Worm (Caenorhabditis elegans) whole organism, L1 larva: ENCODE measurements around the gene egl-38.
A peak's percentile ranks its signal among the peaks of the same experiment; 100 is the strongest.

ENCODE experiments used
- alr-1 ChIP-seq: fragments of 200-800 bp; sonication (Bioruptor generic); optimal IDR thresholded peaks from 2 replicates; lab custom pipeline; 2018; ENCODE audit warnings: borderline replicate concordance, mild to moderate bottlenecking, missing genetic modification characterization, missing compliant biosample characterization
- ama-1 ChIP-seq: fragments of 150-350 bp; optimal IDR thresholded peaks from 2 replicates; lab custom pipeline; 2014
- ceh-8 ChIP-seq: fragments of 200-800 bp; sonication (Bioruptor generic); optimal IDR thresholded peaks from 2 replicates; lab custom pipeline; 2018; ENCODE audit warnings: mild to moderate bottlenecking, missing genetic modification characterization, moderate library complexity, missing compliant biosample characterization
- ceh-82 ChIP-seq, 3 experiments: fragments of 150-350 bp in 1 of 3; sonication (generic microtip) in 2 of 3; optimal IDR thresholded peaks; 2 replicates each; lab custom pipeline; 2014 to 2017; ENCODE audit warnings: missing biosample characterization in 3 of 3, missing genetic modification characterization in 3 of 3
- efl-1 ChIP-seq, 4 experiments: fragments of 150-350 bp; optimal IDR thresholded peaks in 3 of 4; peaks in 1 of 4; 1 replicate in 1 of 4; 2 replicates in 3 of 4; lab custom pipeline; 2014; ENCODE audit warnings: missing biosample characterization in 2 of 4, missing genetic modification characterization in 2 of 4, missing genetic modification reagents in 2 of 4
- egl-13 ChIP-seq: sonication (generic microtip); optimal IDR thresholded peaks from 2 replicates; lab custom pipeline; 2016; ENCODE audit warnings: missing genotype, missing genetic modification reagents, missing genetic modification characterization, missing compliant biosample characterization
- egl-27 ChIP-seq, 2 experiments: fragments of 150-350 bp in 1 of 2; sonication (generic microtip); optimal IDR thresholded peaks; 3 replicates each; lab custom pipeline; 2017 to 2018; ENCODE audit warnings: missing biosample characterization in 2 of 2, missing genetic modification characterization in 2 of 2, missing genetic modification reagents in 2 of 2
- elt-2 ChIP-seq: sonication (generic microtip); optimal IDR thresholded peaks from 2 replicates; lab custom pipeline; 2016; ENCODE audit warnings: missing genetic modification characterization, mild to moderate bottlenecking, inconsistent platforms, missing compliant biosample characterization, missing genetic modification reagents
- fkh-10 ChIP-seq: sonication (generic microtip); optimal IDR thresholded peaks from 2 replicates; lab custom pipeline; 2017; ENCODE audit warnings: missing biosample characterization, missing genetic modification reagents, missing genetic modification characterization
- fkh-4 ChIP-seq: sonication (generic microtip); optimal IDR thresholded peaks from 2 replicates; lab custom pipeline; 2016; ENCODE audit warnings: missing compliant biosample characterization, missing genetic modification characterization, borderline replicate concordance
- fkh-8 ChIP-seq: sonication (generic microtip); optimal IDR thresholded peaks from 2 replicates; lab custom pipeline; 2016; ENCODE audit warnings: mild to moderate bottlenecking, missing genetic modification characterization, missing compliant biosample characterization
- hlh-17 ChIP-seq: fragments of 200-800 bp; sonication (Bioruptor generic); optimal IDR thresholded peaks from 2 replicates; lab custom pipeline; 2018; ENCODE audit warnings: missing genetic modification characterization, mild to moderate bottlenecking, missing compliant biosample characterization, moderate library complexity, borderline replicate concordance
- hlh-4 ChIP-seq: sonication (generic microtip); optimal IDR thresholded peaks from 2 replicates; lab custom pipeline; 2016; ENCODE audit warnings: mild to moderate bottlenecking, missing genetic modification characterization, missing compliant biosample characterization
- isw-1 ChIP-seq: fragments of 200-800 bp; sonication (Bioruptor generic); IDR thresholded peaks from 2 replicates; pipeline ENCODE4 v1.3.6; 2022; ENCODE audit warnings: missing genetic modification characterization, missing compliant biosample characterization
- jun-1 ChIP-seq: fragments of 150-350 bp; optimal IDR thresholded peaks from 2 replicates; lab custom pipeline; 2014; ENCODE audit warnings: missing biosample characterization, missing genetic modification reagents, missing genetic modification characterization
- lin-13 ChIP-seq: fragments of 150-350 bp; optimal IDR thresholded peaks from 2 replicates; lab custom pipeline; 2014; ENCODE audit warnings: missing biosample characterization, missing genetic modification reagents, missing genetic modification characterization
- lin-14 ChIP-seq: fragments of 200-800 bp; sonication (Bioruptor generic); optimal IDR thresholded peaks from 2 replicates; lab custom pipeline; 2018; ENCODE audit warnings: mild to moderate bottlenecking, missing genetic modification characterization, moderate library complexity, missing compliant biosample characterization
- lin-35 ChIP-seq, 2 experiments: fragments of 150-350 bp; optimal IDR thresholded peaks; 2 replicates each; lab custom pipeline; 2014; ENCODE audit warnings: missing biosample characterization in 2 of 2, missing genetic modification characterization in 2 of 2, missing genetic modification reagents in 2 of 2
- lin-39 ChIP-seq: fragments of 150-350 bp; optimal IDR thresholded peaks from 2 replicates; lab custom pipeline; 2014; ENCODE audit warnings: missing biosample characterization, missing genetic modification reagents, missing genetic modification characterization
- lir-3 ChIP-seq: sonication (generic microtip); optimal IDR thresholded peaks from 2 replicates; lab custom pipeline; 2016; ENCODE audit warnings: mild to moderate bottlenecking, missing genetic modification characterization, moderate library complexity, missing compliant biosample characterization; ENCODE audit not compliant: poor library complexity
- lsy-2 ChIP-seq, 2 experiments: fragments of 150-350 bp; optimal IDR thresholded peaks; 2 replicates each; lab custom pipeline; 2014; ENCODE audit warnings: missing biosample characterization in 2 of 2, missing genetic modification characterization in 2 of 2
- mab-9 ChIP-seq: fragments of 200-800 bp; sonication (Bioruptor generic); IDR thresholded peaks from 2 replicates; pipeline ENCODE4 v1.3.6; 2022; ENCODE audit warnings: missing genetic modification reagents, missing genetic modification characterization, missing compliant biosample characterization
- mdl-1 ChIP-seq, 2 experiments: fragments of 150-350 bp; optimal IDR thresholded peaks; 2 replicates each; lab custom pipeline; 2014 to 2017; ENCODE audit warnings: missing biosample characterization in 2 of 2, missing genetic modification characterization in 2 of 2, inconsistent platforms in 1 of 2
- mef-2 ChIP-seq: fragments of 150-350 bp; optimal IDR thresholded peaks from 2 replicates; lab custom pipeline; 2014; ENCODE audit warnings: missing biosample characterization, missing genetic modification characterization
- nhr-12 ChIP-seq: sonication (generic microtip); optimal IDR thresholded peaks from 2 replicates; lab custom pipeline; 2017; ENCODE audit warnings: missing biosample characterization, missing genetic modification characterization
- nhr-19 ChIP-seq: fragments of 200-800 bp; sonication (Bioruptor generic); conservative IDR thresholded peaks from 2 replicates; pipeline ENCODE4 v1.3.6; 2022; ENCODE audit warnings: missing genetic modification characterization, missing compliant biosample characterization
- nhr-237 ChIP-seq: fragments of 150-350 bp; optimal IDR thresholded peaks from 2 replicates; lab custom pipeline; 2014; ENCODE audit warnings: missing biosample characterization, missing genetic modification characterization
- nhr-28 ChIP-seq: fragments of 150-350 bp; optimal IDR thresholded peaks from 2 replicates; lab custom pipeline; 2014; ENCODE audit warnings: missing biosample characterization, missing genetic modification characterization
- nhr-47 ChIP-seq: sonication (generic microtip); optimal IDR thresholded peaks from 2 replicates; lab custom pipeline; 2016; ENCODE audit warnings: mild to moderate bottlenecking, missing genetic modification characterization, moderate library complexity, missing compliant biosample characterization
- nhr-71 ChIP-seq: sonication (generic microtip); optimal IDR thresholded peaks from 2 replicates; lab custom pipeline; 2016; ENCODE audit warnings: mild to moderate bottlenecking, missing genetic modification characterization, moderate library complexity, missing compliant biosample characterization
- nhr-76 ChIP-seq: sonication (generic microtip); optimal IDR thresholded peaks from 2 replicates; lab custom pipeline; 2017; ENCODE audit warnings: missing biosample characterization, missing genetic modification characterization
- nhr-84 ChIP-seq: sonication (generic microtip); optimal IDR thresholded peaks from 2 replicates; lab custom pipeline; 2017; ENCODE audit warnings: missing biosample characterization, missing genetic modification characterization
- nhr-90 ChIP-seq: sonication (generic microtip); optimal IDR thresholded peaks from 2 replicates; lab custom pipeline; 2016; ENCODE audit warnings: mild to moderate bottlenecking, missing genetic modification characterization, missing compliant biosample characterization; ENCODE audit not compliant: poor library complexity
- pag-3 ChIP-seq: sonication (generic microtip); optimal IDR thresholded peaks from 2 replicates; lab custom pipeline; 2017; ENCODE audit warnings: missing genetic modification characterization, mild to moderate bottlenecking, missing compliant biosample characterization, antibody characterized with exemption, borderline replicate concordance; ENCODE audit not compliant: insufficient read depth
- pqm-1 ChIP-seq: sonication (generic microtip); optimal IDR thresholded peaks from 3 replicates; lab custom pipeline; 2017; ENCODE audit warnings: missing biosample characterization, missing genetic modification characterization
- skn-1 ChIP-seq: fragments of 150-350 bp; optimal IDR thresholded peaks from 2 replicates; lab custom pipeline; 2014; ENCODE audit warnings: missing biosample characterization, missing genetic modification characterization
- snpc-4 ChIP-seq: fragments of 150-350 bp; optimal IDR thresholded peaks from 2 replicates; lab custom pipeline; 2014; ENCODE audit warnings: missing biosample characterization, missing genetic modification characterization
- sox-4 ChIP-seq: sonication (generic microtip); optimal IDR thresholded peaks from 2 replicates; lab custom pipeline; 2016; ENCODE audit warnings: missing genetic modification characterization, missing compliant biosample characterization
- sptf-1 ChIP-seq: fragments of 150-350 bp; optimal IDR thresholded peaks from 2 replicates; lab custom pipeline; 2014; ENCODE audit warnings: missing biosample characterization, missing genetic modification characterization
- unc-86 ChIP-seq: sonication (generic microtip); optimal IDR thresholded peaks from 2 replicates; lab custom pipeline; 2016; ENCODE audit warnings: missing genetic modification characterization, missing compliant biosample characterization
- unc-98 ChIP-seq: fragments of 200-800 bp; sonication (Bioruptor generic); IDR thresholded peaks from 2 replicates; pipeline ENCODE4 v1.3.6; 2022; ENCODE audit warnings: missing genetic modification characterization, missing compliant biosample characterization

egl-38 gene

ce11 chrIV:10140143-10140542 lies 29.8 kb upstream of the egl-38 start, which contains the start of gene gst-3:
Gene gst-3 (minus strand): TSS chrIV:10140243.
- TF ChIP-seq elt-2 (tag; lab: Kevin White, UChicago): no peak
- TF ChIP-seq fkh-8: no peak
- TF ChIP-seq nhr-12 (tag; lab: Kevin White, UChicago): no peak
- no peak for TF ChIP-seq ama-1
- TF ChIP-seq unc-98: no peak
- TF ChIP-seq mab-9 (GFP tag; lab: Robert Waterston, UW): no peak
- TF ChIP-seq isw-1 (GFP tag; lab: Robert Waterston, UW): no peak
- TF ChIP-seq snpc-4 (tag; lab: Kevin White, UChicago): no peak
- TF ChIP-seq, all 84 proteins: peak for 0

ce11 chrIV:10137804-10138203 lies 27.5 kb upstream of the egl-38 start, which contains the start of gene K08F4.12:
Gene K08F4.12 (plus strand): TSS chrIV:10138104.
- TF ChIP-seq nhr-47 (tag; lab: Kevin White, UChicago) (no peak), pag-3 (no peak), nhr-76 (tag; lab: Kevin White, UChicago) (no peak), lin-35 (GFP tag; optimal IDR thresholded peaks at IDR 0.05; lab: Kevin White, UChicago) (no peak), jun-1 (tag; lab: Kevin White, UChicago) (no peak), isw-1 (GFP tag; lab: Robert Waterston, UW) (no peak), fkh-10 (GFP tag; lab: Kevin White, UChicago) (no peak), fkh-8 (no peak)

- TF ChIP-seq hlh-17 (GFP tag; lab: Kevin White, UChicago) (no peak), nhr-47 (tag; lab: Kevin White, UChicago) (no peak), lsy-2 (tag; optimal IDR thresholded peaks at IDR 0.05; lab: Kevin White, UChicago) (no peak), nhr-84 (tag; lab: Kevin White, UChicago) (no peak), jun-1 (tag; lab: Kevin White, UChicago) (no peak), lin-14 (GFP tag; lab: Kevin White, UChicago) (no peak), ceh-8 (no peak), fkh-4 (tag; lab: Kevin White, UChicago) (no peak), nhr-12 (tag; lab: Kevin White, UChicago) (no peak)
- TF ChIP-seq, all 84 proteins: peak for 0
These were observed 25.5 kb upstream of the egl-38 start, which contains the start of gene K08F4.5 for ce11 chrIV:10135817-10136216. Gene K08F4.5 (minus strand): TSS chrIV:10135917.

- TF ChIP-seq hlh-4 (tag; lab: Kevin White, UChicago) (no peak), alr-1 (tag; lab: Kevin White, UChicago) (no peak), egl-13 (no peak), nhr-237 (tag; lab: Kevin White, UChicago) (no peak), lin-39 (tag; lab: Kevin White, UChicago) (no peak)
These were observed 19.6 kb upstream of the egl-38 start, which contains the start of gene glt-3 for ce11 chrIV:10129957-10130356. Gene glt-3 (plus strand): TSS chrIV:10130257.

ce11 chrIV:10128906-10129386 lies 18.6 kb upstream of the egl-38 start, which contains the start of the genes gtbp-1 and K08F4.3:
Gene gtbp-1 (minus strand): TSS chrIV:10128956.
Gene K08F4.3 (plus strand): TSS chrIV:10129257.
- TF ChIP-seq nhr-47 (tag; lab: Kevin White, UChicago) (peak; percentile 74), elt-2 (tag; lab: Kevin White, UChicago) (no peak), skn-1 (tag; lab: Kevin White, UChicago) (peak; percentile 75), nhr-90 (tag; lab: Kevin White, UChicago) (peak; percentile 45), sox-4 (tag; lab: Kevin White, UChicago) (no peak), mab-9 (GFP tag; lab: Robert Waterston, UW) (no peak), nhr-19 (peak; percentile 61), nhr-71 (peak; percentile 78), lir-3 (tag; lab: Kevin White, UChicago) (no peak), nhr-28 (tag; lab: Kevin White, UChicago) (no peak), lin-13 (peak; percentile 68), fkh-4 (tag; lab: Kevin White, UChicago) (no peak), egl-27 (tag; optimal IDR thresholded peaks at IDR 0.05; lab: Kevin White, UChicago) (no peak), ceh-82 (tag; optimal IDR thresholded peaks at IDR 0.05; lab: Kevin White, UChicago) (peak in 1 of 3 experiments; percentile 71), efl-1 (optimal IDR thresholded peaks at IDR 0.05; lab: Kevin White, UChicago) (peak; percentile 83 to 95), efl-1 (GFP tag; optimal IDR thresholded peaks at IDR 0.05 in 1 of 2; lab: Kevin White, UChicago) (peak; percentile 94 to 99), alr-1 (tag; lab: Kevin White, UChicago) (no peak), mef-2 (no peak), lin-39 (tag; lab: Kevin White, UChicago) (no peak), hlh-17 (GFP tag; lab: Kevin White, UChicago) (no peak), mdl-1 (tag; optimal IDR thresholded peaks at IDR 0.05; lab: Kevin White, UChicago) (peak in 1 of 2 experiments; percentile 66), pqm-1 (peak; percentile 47), sptf-1 (tag; lab: Kevin White, UChicago) (no peak), unc-86 (tag; lab: Kevin White, UChicago) (peak; percentile 24), lin-35 (GFP tag; optimal IDR thresholded peaks at IDR 0.05; lab: Kevin White, UChicago) (peak; percentile 92 to 97)
